Fruit fly (Drosophila melanogaster) whole organism, prepupa: Measurements from ENCODE around the gene dod.
A peak's percentile ranks its signal among the peaks of the same experiment; 100 is the strongest.

Experiments
- Blimp-1 ChIP-seq: fragments of 200-800 bp; sonication (Bioruptor generic); optimal IDR thresholded peaks from 3 replicates; lab custom pipeline; 2017; ENCODE audit warnings: missing biosample characterization, missing genetic modification characterization, mild to moderate bottlenecking, moderate library complexity, missing genetic modification reagents
- CG10631 ChIP-seq: fragments of 200-800 bp; sonication (Bioruptor generic); optimal IDR thresholded peaks from 2 replicates; lab custom pipeline; 2016; ENCODE audit warnings: missing biosample characterization, missing genetic modification characterization
- CG10669 ChIP-seq: fragments of 200-800 bp; sonication (Bioruptor generic); optimal IDR thresholded peaks from 3 replicates; lab custom pipeline; 2018; ENCODE audit warnings: missing biosample characterization, mild to moderate bottlenecking, missing genetic modification characterization, moderate library complexity
- CG11294 ChIP-seq: fragments of 200-800 bp; sonication (Bioruptor generic); IDR thresholded peaks from 2 replicates; pipeline ENCODE4 v1.3.6; 2022; ENCODE audit warnings: missing biosample characterization, missing genetic modification characterization
- CG11762 ChIP-seq: fragments of 200-800 bp; sonication (Bioruptor generic); optimal IDR thresholded peaks from 3 replicates; lab custom pipeline; 2016; ENCODE audit warnings: missing biosample characterization, missing genetic modification characterization; ENCODE audit not compliant: insufficient read depth
- CG11902 ChIP-seq: fragments of 200-800 bp; sonication (Bioruptor generic); optimal IDR thresholded peaks from 3 replicates; lab custom pipeline; 2016; ENCODE audit warnings: missing biosample characterization, missing genetic modification characterization
- CG15336 ChIP-seq: fragments of 200-800 bp; sonication (Bioruptor generic); IDR thresholded peaks from 2 replicates; pipeline ENCODE4 v1.3.6; 2022; ENCODE audit warnings: missing biosample characterization, missing genetic modification characterization
- CG1621 ChIP-seq: fragments of 200-800 bp; sonication (Bioruptor generic); optimal IDR thresholded peaks from 3 replicates; lab custom pipeline; 2018; ENCODE audit warnings: missing biosample characterization, mild to moderate bottlenecking, missing genetic modification characterization
- CG16779 ChIP-seq: fragments of 200-800 bp; sonication (Bioruptor generic); optimal IDR thresholded peaks from 3 replicates; lab custom pipeline; 2017; ENCODE audit warnings: missing biosample characterization, mild to moderate bottlenecking, missing genetic modification characterization
- CG3032 ChIP-seq: fragments of 200-800 bp; optimal IDR thresholded peaks from 2 replicates; lab custom pipeline; 2019; ENCODE audit warnings: missing biosample characterization, mild to moderate bottlenecking, missing genetic modification characterization, moderate library complexity
- CG31627 ChIP-seq: fragments of 200-800 bp; sonication (Bioruptor generic); optimal IDR thresholded peaks from 3 replicates; lab custom pipeline; 2016; ENCODE audit warnings: missing biosample characterization, missing genetic modification characterization
- CG3919 ChIP-seq: fragments of 200-800 bp; sonication (Bioruptor generic); optimal IDR thresholded peaks from 3 replicates; lab custom pipeline; 2016; ENCODE audit warnings: missing biosample characterization, missing genetic modification characterization
- CG6163 ChIP-seq: fragments of 200-800 bp; sonication (Bioruptor generic); IDR thresholded peaks from 3 replicates; pipeline ENCODE4 v1.3.6; 2022; ENCODE audit warnings: missing biosample characterization, missing genetic modification characterization
- CG6276 ChIP-seq: fragments of 200-800 bp; sonication (Bioruptor generic); optimal IDR thresholded peaks from 2 replicates; lab custom pipeline; 2017; ENCODE audit warnings: missing biosample characterization, mild to moderate bottlenecking, missing genetic modification characterization
- CG6792 ChIP-seq: fragments of 200-800 bp; sonication (Bioruptor generic); optimal IDR thresholded peaks from 3 replicates; lab custom pipeline; 2016; ENCODE audit warnings: missing biosample characterization, missing genetic modification characterization
- CG6854 ChIP-seq: fragments of 200-800 bp; sonication (Bioruptor generic); optimal IDR thresholded peaks from 2 replicates; lab custom pipeline; 2017; ENCODE audit warnings: missing biosample characterization, mild to moderate bottlenecking, missing genetic modification characterization
- CG7368 ChIP-seq: fragments of 200-800 bp; sonication (Bioruptor generic); optimal IDR thresholded peaks from 3 replicates; lab custom pipeline; 2016; ENCODE audit warnings: missing biosample characterization, missing genetic modification characterization
- CG8119 ChIP-seq: fragments of 200-800 bp; sonication (Bioruptor generic); IDR thresholded peaks from 3 replicates; pipeline ENCODE4 v1.3.6; 2022; ENCODE audit warnings: missing biosample characterization, missing genetic modification characterization
- CG8319 ChIP-seq: fragments of 200-800 bp; sonication (Bioruptor generic); optimal IDR thresholded peaks from 3 replicates; lab custom pipeline; 2016; ENCODE audit warnings: missing biosample characterization, missing genetic modification characterization
- CG8632 ChIP-seq: fragments of 200-800 bp; sonication (Bioruptor generic); optimal IDR thresholded peaks from 3 replicates; lab custom pipeline; 2016; ENCODE audit warnings: missing biosample characterization, missing genetic modification characterization
- CG9139 ChIP-seq: fragments of 200-800 bp; sonication (Bioruptor generic); optimal IDR thresholded peaks from 3 replicates; lab custom pipeline; 2017; ENCODE audit warnings: missing biosample characterization, mild to moderate bottlenecking, missing genetic modification characterization
- Eip75B ChIP-seq: fragments of 200-800 bp; sonication (Bioruptor generic); optimal IDR thresholded peaks from 3 replicates; lab custom pipeline; 2016; ENCODE audit warnings: missing biosample characterization, missing genetic modification characterization
- Eip78C ChIP-seq: fragments of 200-800 bp; sonication (Bioruptor generic); peaks from one replicate; lab custom pipeline; 2016; ENCODE audit warnings: missing biosample characterization, missing genetic modification characterization
- Eip93F ChIP-seq: fragments of 200-800 bp; sonication (Bioruptor generic); optimal IDR thresholded peaks from 2 replicates; lab custom pipeline; 2016; ENCODE audit warnings: missing biosample characterization, mild to moderate bottlenecking, missing genetic modification characterization
- Ets96B ChIP-seq: fragments of 200-800 bp; optimal IDR thresholded peaks from 2 replicates; lab custom pipeline; 2019; ENCODE audit warnings: missing biosample characterization, mild to moderate bottlenecking, missing genetic modification characterization, moderate library complexity
- Hr39 ChIP-seq: fragments of 200-800 bp; sonication (Bioruptor generic); optimal IDR thresholded peaks from 2 replicates; lab custom pipeline; 2016; ENCODE audit warnings: missing biosample characterization, missing genetic modification characterization
- Hr4 ChIP-seq: fragments of 200-800 bp; sonication (Bioruptor generic); optimal IDR thresholded peaks from 3 replicates; lab custom pipeline; 2016; ENCODE audit warnings: missing biosample characterization, missing genetic modification characterization
- Lpt ChIP-seq: fragments of 200-800 bp; sonication (Bioruptor generic); optimal IDR thresholded peaks from 3 replicates; lab custom pipeline; 2016; ENCODE audit warnings: missing biosample characterization, missing genetic modification characterization
- Met ChIP-seq: fragments of 200-800 bp; sonication (Bioruptor generic); optimal IDR thresholded peaks from 3 replicates; lab custom pipeline; 2016; ENCODE audit warnings: missing biosample characterization, missing genetic modification characterization
- OdsH ChIP-seq: fragments of 200-800 bp; sonication (Bioruptor generic); optimal IDR thresholded peaks from 3 replicates; lab custom pipeline; 2016; ENCODE audit warnings: missing biosample characterization, missing genetic modification characterization
- Smox ChIP-seq: fragments of 200-800 bp; sonication (Bioruptor generic); optimal IDR thresholded peaks from 3 replicates; lab custom pipeline; 2016; ENCODE audit warnings: missing biosample characterization, missing genetic modification characterization
- Sox102F ChIP-seq: fragments of 200-800 bp; sonication (Bioruptor generic); optimal IDR thresholded peaks from 2 replicates; lab custom pipeline; 2016; ENCODE audit warnings: missing biosample characterization, mild to moderate bottlenecking, missing genetic modification characterization
- Sox14 ChIP-seq: fragments of 200-800 bp; sonication (Bioruptor generic); optimal IDR thresholded peaks from 3 replicates; lab custom pipeline; 2016; ENCODE audit warnings: missing biosample characterization, missing genetic modification characterization
- Sox15 ChIP-seq: fragments of 200-800 bp; sonication (Bioruptor generic); optimal IDR thresholded peaks from 3 replicates; lab custom pipeline; 2016; ENCODE audit warnings: missing biosample characterization, missing genetic modification characterization
- cyc ChIP-seq: fragments of 200-800 bp; sonication (Bioruptor generic); optimal IDR thresholded peaks from 3 replicates; lab custom pipeline; 2016; ENCODE audit warnings: missing biosample characterization, missing genetic modification characterization
- dac ChIP-seq: fragments of 200-800 bp; sonication (Bioruptor generic); optimal IDR thresholded peaks from 2 replicates; lab custom pipeline; 2017; ENCODE audit warnings: missing biosample characterization, mild to moderate bottlenecking, missing genetic modification characterization
- eg ChIP-seq: fragments of 200-800 bp; sonication (Bioruptor generic); IDR thresholded peaks from 3 replicates; pipeline ENCODE4 v1.3.6; 2022; ENCODE audit warnings: missing biosample characterization, missing genetic modification characterization
- esn ChIP-seq: fragments of 200-800 bp; sonication (Bioruptor generic); optimal IDR thresholded peaks from 2 replicates; lab custom pipeline; 2016; ENCODE audit warnings: missing biosample characterization, mild to moderate bottlenecking, missing genetic modification characterization, moderate library complexity
- fd59A ChIP-seq: fragments of 200-800 bp; sonication (Bioruptor generic); optimal IDR thresholded peaks from 2 replicates; lab custom pipeline; 2017; ENCODE audit warnings: missing biosample characterization, mild to moderate bottlenecking, missing genetic modification characterization, missing genetic modification reagents
- fd85E ChIP-seq: fragments of 200-800 bp; sonication (Bioruptor generic); optimal IDR thresholded peaks from 3 replicates; lab custom pipeline; 2016; ENCODE audit warnings: missing biosample characterization, missing genetic modification characterization
- lz ChIP-seq: fragments of 200-800 bp; sonication (Bioruptor generic); optimal IDR thresholded peaks from 3 replicates; lab custom pipeline; 2016; ENCODE audit warnings: missing biosample characterization, missing genetic modification characterization
- pdm3 ChIP-seq: fragments of 200-800 bp; sonication (Bioruptor generic); optimal IDR thresholded peaks from 3 replicates; lab custom pipeline; 2016; ENCODE audit warnings: missing biosample characterization, missing genetic modification characterization
- salr ChIP-seq, 2 experiments: fragments of 200-800 bp; sonication (Bioruptor generic); optimal IDR thresholded peaks; 3 replicates each; lab custom pipeline; 2016 to 2018; ENCODE audit warnings: missing biosample characterization in 2 of 2, missing genetic modification characterization in 2 of 2, mild to moderate bottlenecking in 1 of 2
- spab ChIP-seq: fragments of 200-800 bp; sonication (Bioruptor generic); optimal IDR thresholded peaks from 2 replicates; lab custom pipeline; 2017; ENCODE audit warnings: missing biosample characterization, mild to moderate bottlenecking, missing genetic modification characterization, missing genetic modification reagents
- ss ChIP-seq, 2 experiments: fragments of 200-800 bp; sonication (Bioruptor generic); optimal IDR thresholded peaks; 2 replicates in 1 of 2; 3 replicates in 1 of 2; lab custom pipeline; 2017 to 2018; ENCODE audit warnings: mild to moderate bottlenecking in 2 of 2, missing biosample characterization in 2 of 2, missing genetic modification characterization in 2 of 2, moderate library complexity in 1 of 2
- svp ChIP-seq: fragments of 200-800 bp; sonication (Bioruptor generic); peaks from one replicate; lab custom pipeline; 2016; ENCODE audit warnings: missing biosample characterization, missing genetic modification characterization
- topi ChIP-seq: fragments of 200-800 bp; sonication (Bioruptor generic); optimal IDR thresholded peaks from 3 replicates; lab custom pipeline; 2016; ENCODE audit warnings: missing biosample characterization, missing genetic modification characterization
- vri ChIP-seq: fragments of 200-800 bp; sonication (Bioruptor generic); optimal IDR thresholded peaks from 3 replicates; lab custom pipeline; 2016; ENCODE audit warnings: missing biosample characterization, mild to moderate bottlenecking, missing genetic modification characterization

The dod gene

DNA sequence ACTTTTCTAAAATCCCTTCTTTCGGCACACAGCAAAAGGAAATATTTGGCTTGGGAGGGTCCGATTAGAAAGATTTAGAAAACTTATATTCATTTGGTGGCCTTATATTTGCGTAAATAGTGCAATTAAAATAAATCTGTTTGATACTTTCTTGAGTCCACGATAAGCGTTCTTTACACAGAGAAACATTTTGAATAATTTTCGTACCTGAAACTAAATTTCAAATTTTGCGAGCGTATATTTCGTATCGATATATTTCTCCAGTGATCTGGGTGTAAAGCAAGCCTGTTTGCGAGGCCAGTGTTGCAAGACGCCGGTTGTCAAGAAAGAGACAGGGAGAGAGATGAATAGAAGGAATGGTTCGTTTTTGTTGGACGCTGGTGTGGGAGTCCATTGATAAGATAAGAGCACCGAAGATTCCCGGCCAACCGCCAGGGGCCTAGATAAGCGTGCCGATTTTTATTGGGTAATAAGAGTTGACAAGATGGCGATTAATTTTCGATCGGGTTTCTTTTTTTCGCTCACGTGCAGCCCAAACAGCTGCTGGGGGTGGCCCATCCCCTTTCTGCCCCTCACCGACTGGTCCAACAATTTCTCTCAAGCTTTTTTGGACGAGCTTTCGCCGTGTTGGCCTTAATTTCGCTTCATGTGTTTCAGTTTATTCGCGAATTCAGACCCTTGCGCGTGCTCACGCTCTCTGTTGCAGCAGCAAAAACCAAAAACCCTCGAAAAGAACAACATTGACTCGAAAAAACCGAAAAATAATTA lies 28.7 kb downstream of the dod start, which contains the start of gene slgA:
slgA (plus strand) TSS at position 344 of the 768 bp plus-strand sequence.
- TF ChIP-seq CG10669 (peak; percentile 4), ss (GFP tag; optimal IDR thresholded peaks at IDR 0.05; lab: Kevin White, UChicago) (no peak), pdm3 (GFP tag; lab: Kevin White, UChicago) (no peak), Eip75B (GFP tag; lab: Kevin White, UChicago) (peak; percentile 9), CG16779 (no peak), esn (GFP tag; lab: Kevin White, UChicago) (peak; percentile 14), CG8319 (peak; percentile 11), Sox14 (GFP tag; lab: Kevin White, UChicago) (peak; percentile 40), Hr39 (GFP tag; lab: Kevin White, UChicago) (peak; percentile 36), salr (GFP tag; optimal IDR thresholded peaks at IDR 0.05; lab: Kevin White, UChicago) (no peak), CG7368 (GFP tag; lab: Kevin White, UChicago) (peak; percentile 33), lz (GFP tag; lab: Kevin White, UChicago) (peak; percentile 31), Eip78C (GFP tag; lab: Kevin White, UChicago) (peak; percentile 1), CG11294 (GFP tag; lab: Robert Waterston, UW) (no peak), CG11902 (GFP tag; lab: Kevin White, UChicago) (peak; percentile 8), CG31627 (peak; percentile 45), Lpt (GFP tag; lab: Kevin White, UChicago) (no peak), svp (GFP tag; lab: Kevin White, UChicago) (no peak), CG3919 (GFP tag; lab: Kevin White, UChicago) (peak; percentile 7), cyc (GFP tag; lab: Kevin White, UChicago) (peak; percentile 43), Smox (no peak), vri (GFP tag; lab: Kevin White, UChicago) (no peak), CG6854 (peak; percentile 23), Ets96B (tag; lab: Kevin White, UChicago) (no peak), Eip93F (no peak), CG10631 (GFP tag; lab: Kevin White, UChicago) (peak; percentile 26), Met (GFP tag; lab: Kevin White, UChicago) (peak; percentile 29), CG8632 (no peak), CG11762 (GFP tag; lab: Kevin White, UChicago) (no peak), topi (GFP tag; lab: Kevin White, UChicago) (peak; percentile 39), eg (GFP tag; lab: Robert Waterston, UW) (0 out of 3 replicates have a peak, but pooled peaks have one; percentile 12), CG6792 (GFP tag; lab: Kevin White, UChicago) (no peak), Sox15 (GFP tag; lab: Kevin White, UChicago) (no peak), CG15336 (GFP tag; lab: Robert Waterston, UW) (peak; percentile 6; the same call in 1 of the 2 replicates)

DNA sequence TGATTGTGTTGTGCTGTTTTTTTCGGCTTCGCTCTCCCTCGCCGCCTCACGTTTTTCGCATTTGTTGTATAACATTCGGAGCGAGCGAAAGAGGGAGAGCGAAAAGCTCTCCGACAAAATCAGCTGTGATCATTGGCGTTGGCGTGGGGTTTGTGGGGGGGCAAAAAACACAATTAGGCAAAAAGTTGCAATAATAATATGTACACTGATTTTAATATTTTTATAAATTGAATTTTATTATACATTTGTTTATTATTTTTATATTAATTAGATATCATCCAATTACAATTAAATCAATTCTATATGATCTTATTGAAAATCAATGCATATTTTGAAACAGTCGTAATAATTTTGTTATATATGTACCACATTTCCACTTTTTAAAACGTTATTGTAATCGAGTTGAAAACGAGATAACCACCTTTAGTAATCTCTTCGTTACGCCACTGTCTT lies 30.5 kb downstream of the dod start:
- TF ChIP-seq CG6276 (GFP tag; lab: Kevin White, UChicago) (peak; percentile 65), CG1621 (tag; lab: Kevin White, UChicago) (no peak), CG8119 (GFP tag; lab: Robert Waterston, UW) (peak; percentile 74), ss (GFP tag; optimal IDR thresholded peaks at IDR 0.05; lab: Kevin White, UChicago) (peak in 1 of 2 experiments; percentile 36), CG6163 (peak; percentile 48; the same call in 2 of the 3 replicates), spab (peak; percentile 8), Sox15 (GFP tag; lab: Kevin White, UChicago) (no peak), pdm3 (GFP tag; lab: Kevin White, UChicago) (peak; percentile 28), fd59A (GFP tag; lab: Kevin White, UChicago) (no peak), topi (GFP tag; lab: Kevin White, UChicago) (peak; percentile 17), CG3032 (peak; percentile 61), dac (GFP tag; lab: Kevin White, UChicago) (peak; percentile 37), Sox14 (GFP tag; lab: Kevin White, UChicago) (no peak), CG16779 (peak; percentile 15), Hr4 (GFP tag; lab: Kevin White, UChicago) (peak; percentile 30), CG3919 (GFP tag; lab: Kevin White, UChicago) (peak; percentile 66), CG9139 (GFP tag; lab: Kevin White, UChicago) (no peak), OdsH (peak; percentile 60), CG10669 (peak; percentile 50), fd85E (no peak), lz (GFP tag; lab: Kevin White, UChicago) (peak; percentile 38), Lpt (GFP tag; lab: Kevin White, UChicago) (peak; percentile 65), svp (GFP tag; lab: Kevin White, UChicago) (no peak), Blimp-1 (no peak), Sox102F (GFP tag; lab: Kevin White, UChicago) (peak; percentile 37), cyc (GFP tag; lab: Kevin White, UChicago) (peak; percentile 11), CG11294 (GFP tag; lab: Robert Waterston, UW) (no peak)
